Worm (Caenorhabditis elegans): ENCODE measurements around the gene pitr-4.

The pitr-4 gene

DNA sequence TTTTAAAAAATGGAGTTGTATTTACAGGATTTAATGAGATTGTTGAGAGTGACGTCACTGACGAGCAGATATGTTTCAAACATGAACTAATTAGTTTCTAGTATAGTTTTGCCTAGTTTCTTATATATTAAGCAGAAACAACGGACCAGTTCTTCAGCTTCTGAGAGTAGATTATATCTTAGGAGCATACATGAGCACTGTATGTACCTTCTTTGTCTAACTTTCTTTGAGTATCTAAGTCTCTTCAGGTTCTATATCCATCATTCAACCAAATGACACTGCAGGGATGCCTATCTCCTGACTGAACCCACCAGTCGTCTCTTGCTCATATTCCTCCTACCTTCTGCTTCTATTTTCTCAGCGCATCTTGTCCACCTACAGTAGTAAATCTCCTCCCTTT lies 35.3 kb upstream of the pitr-4 start, which contains the start of gene her-1:
her-1 (plus strand) TSS at position 301 of the 400 bp plus-strand sequence.
- TF ChIP-seq hmg-1.2 (GFP tag; IDR thresholded peaks at IDR 0.05): no peak
- TF ChIP-seq hlh-12 (tag; optimal IDR thresholded peaks at IDR 0.05): no peak
- no peak for TF ChIP-seq snpc-1.1 (tag; optimal IDR thresholded peaks at IDR 0.05; ENCODE audit: insufficient read depth)
- no peak for TF ChIP-seq hrde-1 (tag; optimal IDR thresholded peaks at IDR 0.05; ENCODE audit: borderline replicate concordance)
- no peak for TF ChIP-seq F57A8.1 (GFP tag; optimal IDR thresholded peaks at IDR 0.05)
- no peak for TF ChIP-seq T07F8.4 (tag; optimal IDR thresholded peaks at IDR 0.05)
- no peak for TF ChIP-seq F23B12.7 (tag; optimal IDR thresholded peaks at IDR 0.05; ENCODE audit: insufficient read depth)
- TF ChIP-seq somi-1 (GFP tag; optimal IDR thresholded peaks at IDR 0.05): no peak
- TF ChIP-seq sdz-38 (tag; optimal IDR thresholded peaks at IDR 0.05): no peak

ce11 chrV:9692649-9693112 lies 31.3 kb upstream of the pitr-4 start, which contains the start of gene ZK287.7:
ZK287.7 (plus strand) TSS chrV:9693062.
- TF ChIP-seq attf-5 (GFP tag; optimal IDR thresholded peaks at IDR 0.05): no peak
- no peak for TF ChIP-seq mxl-1 (tag; optimal IDR thresholded peaks at IDR 0.05)
- TF ChIP-seq madf-10 (tag; optimal IDR thresholded peaks at IDR 0.05): no peak
- 0 out of 2 replicates have a peak, but pooled peaks have one; percentile 37 for TF ChIP-seq madf-6 (GFP tag; IDR thresholded peaks at IDR 0.05)
- no peak for TF ChIP-seq F57A8.1 (GFP tag; optimal IDR thresholded peaks at IDR 0.05)
- TF ChIP-seq K12H6.12 (tag; optimal IDR thresholded peaks at IDR 0.05): no peak
- TF ChIP-seq attf-6 (GFP tag; IDR thresholded peaks at IDR 0.05): no peak
- no peak for TF ChIP-seq ztf-18 (tag; optimal IDR thresholded peaks at IDR 0.05)
- TF ChIP-seq athp-1 (tag; optimal IDR thresholded peaks at IDR 0.05): no peak
- no peak for TF ChIP-seq B0035.1 (tag; optimal IDR thresholded peaks at IDR 0.05)
- no peak for TF ChIP-seq atf-7 (tag; optimal IDR thresholded peaks at IDR 0.05)
- TF ChIP-seq F33H1.4 (GFP tag; IDR thresholded peaks at IDR 0.05): peak; percentile 70
- TF ChIP-seq attf-3 (GFP tag; conservative IDR thresholded peaks at IDR 0.05): no peak
- TF ChIP-seq aptf-3 (GFP tag; IDR thresholded peaks at IDR 0.05): no peak
- TF ChIP-seq ceh-79 (tag; optimal IDR thresholded peaks at IDR 0.05): no peak
- no peak for TF ChIP-seq F57C9.4 (tag; optimal IDR thresholded peaks at IDR 0.05)
- TF ChIP-seq lsl-1 (GFP tag; optimal IDR thresholded peaks at IDR 0.05): peak; percentile 76
- peak; percentile 13 for TF ChIP-seq xnd-1 (tag; optimal IDR thresholded peaks at IDR 0.05)
- TF ChIP-seq F10E7.11 (tag; optimal IDR thresholded peaks at IDR 0.05): no peak
- no peak for TF ChIP-seq F49E8.2 (tag; optimal IDR thresholded peaks at IDR 0.05; ENCODE audit: insufficient read depth)
- no peak for TF ChIP-seq gei-17 (GFP tag; optimal IDR thresholded peaks at IDR 0.05)
- TF ChIP-seq aptf-2 (GFP tag; conservative IDR thresholded peaks at IDR 0.05): no peak
- no peak for TF ChIP-seq lin-35 (GFP tag; optimal IDR thresholded peaks at IDR 0.05)
- no peak for TF ChIP-seq hrde-1 (tag; optimal IDR thresholded peaks at IDR 0.05; ENCODE audit: borderline replicate concordance)

DNA sequence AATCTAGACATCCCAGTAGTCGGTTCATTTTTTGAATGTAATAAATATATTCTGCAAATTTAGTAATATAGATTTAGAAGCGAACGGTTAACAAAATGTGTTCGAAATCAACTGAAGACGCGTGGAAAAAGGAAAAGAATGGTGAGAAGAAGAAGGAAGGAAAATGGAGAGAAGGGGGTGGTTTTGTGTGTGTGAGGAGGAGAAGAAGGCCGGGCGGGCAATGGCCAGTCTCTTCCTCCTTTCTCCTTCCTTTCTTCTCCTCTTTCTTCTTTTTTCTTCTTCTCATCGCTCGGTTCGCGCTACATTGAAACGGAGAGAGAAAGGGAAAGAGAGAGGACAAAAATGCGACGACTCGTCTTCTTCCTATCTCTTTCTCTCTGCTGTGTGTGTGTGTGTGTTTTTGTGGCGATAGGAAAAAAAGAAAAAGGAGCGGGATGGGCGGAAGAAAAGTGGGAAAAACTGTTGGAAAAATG lies 30.7 kb upstream of the pitr-4 start, which contains the start of gene ztf-9:
ztf-9 (minus strand) TSS at position 51 of the 473 bp plus-strand sequence.
- TF ChIP-seq madf-10 (tag; optimal IDR thresholded peaks at IDR 0.05) (peak; percentile 11), somi-1 (GFP tag; optimal IDR thresholded peaks at IDR 0.05) (peak; percentile 34), egrh-3 (GFP tag; IDR thresholded peaks at IDR 0.05) (peak; percentile 69), snpc-4 (GFP tag; optimal IDR thresholded peaks at IDR 0.05) (no peak), snpc-4 (tag; optimal IDR thresholded peaks at IDR 0.05) (peak in 1 of 4 experiments; percentile 1), ceh-100 (GFP tag; IDR thresholded peaks at IDR 0.05) (no peak), lin-54 (GFP tag; optimal IDR thresholded peaks at IDR 0.05) (peak; percentile 23), let-526 (GFP tag; IDR thresholded peaks at IDR 0.05) (no peak), ceh-27 (GFP tag; optimal IDR thresholded peaks at IDR 0.05) (peak; percentile 5), dox-1 (GFP tag; IDR thresholded peaks at IDR 0.05) (0 out of 2 replicates have a peak, but pooled peaks have one; percentile 69), mcd-1 (GFP tag; IDR thresholded peaks at IDR 0.05) (peak; percentile 35; the same call in 1 of the 2 replicates), zfh-2 (GFP tag; conservative IDR thresholded peaks at IDR 0.05) (no peak), snpc-1.1 (tag; optimal IDR thresholded peaks at IDR 0.05; ENCODE audit: insufficient read depth) (no peak), K12H6.12 (tag; optimal IDR thresholded peaks at IDR 0.05) (peak; percentile 26), pha-4 (tag; optimal IDR thresholded peaks at IDR 0.05) (no peak), attf-5 (GFP tag; optimal IDR thresholded peaks at IDR 0.05) (peak; percentile 33), F23B12.7 (tag; optimal IDR thresholded peaks at IDR 0.05; ENCODE audit: insufficient read depth) (peak; percentile 17), nhr-80 (tag; optimal IDR thresholded peaks at IDR 0.05) (peak; percentile 30), lin-40 (tag; optimal IDR thresholded peaks at IDR 0.05) (peak; percentile 42), Y53G8AR.9 (GFP tag; conservative IDR thresholded peaks at IDR 0.05) (no peak)

Data from whole organism, young adult.